Worm (Caenorhabditis elegans) whole organism, late embryonic: ENCODE results near the gene irk-2.

ENCODE experiments used
- ceh-14 ChIP-seq: sonication (generic microtip); optimal IDR thresholded peaks from 2 replicates; lab custom pipeline; 2016; ENCODE audit warnings: missing genotype, missing genetic modification characterization, missing compliant biosample characterization
- hlh-30 ChIP-seq: sonication (generic microtip); optimal IDR thresholded peaks from 2 replicates; lab custom pipeline; 2017; ENCODE audit warnings: antibody characterized with exemption, missing genetic modification characterization, missing compliant biosample characterization; ENCODE audit not compliant: insufficient read depth
- pha-2 ChIP-seq: sonication (generic microtip); optimal IDR thresholded peaks from 2 replicates; lab custom pipeline; 2017; ENCODE audit warnings: mild to moderate bottlenecking, missing genetic modification characterization, missing compliant biosample characterization
- sox-2 ChIP-seq: fragments of 200-800 bp; sonication (Bioruptor generic); IDR thresholded peaks from 2 replicates; pipeline ENCODE4 v1.3.6; 2022; ENCODE audit warnings: missing genetic modification reagents, missing genetic modification characterization, missing compliant biosample characterization

DNA sequence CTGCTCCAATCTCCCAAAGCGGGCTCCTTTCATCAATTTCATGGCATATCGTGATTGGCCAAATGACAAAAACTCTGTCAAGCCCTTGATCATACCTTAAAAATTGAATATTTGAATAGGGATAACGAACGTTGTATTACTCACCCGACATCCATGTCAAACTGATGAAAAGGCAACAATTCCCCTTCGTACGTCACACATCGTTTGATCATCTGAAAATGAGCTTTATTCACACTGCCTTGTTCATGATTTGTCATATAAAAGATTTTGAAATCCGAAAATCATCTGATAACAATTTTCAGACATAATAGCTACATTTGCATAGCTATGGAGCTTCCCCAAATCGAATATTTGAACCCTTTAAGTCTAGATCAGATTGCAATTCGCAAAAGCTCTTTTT lies 7.8 kb downstream of the irk-2 start, which contains the start of gene M02A10.1:
- no peak for TF ChIP-seq pha-2
- no peak for TF ChIP-seq sox-2 (GFP tag; lab: Robert Waterston, UW)
- TF ChIP-seq hlh-30 (tag; lab: Kevin White, UChicago), result no peak
- TF ChIP-seq ceh-14 (tag; lab: Kevin White, UChicago), result no peak
